Worm (Caenorhabditis elegans): ENCODE data around the gene R09A8.2.

Gene R09A8.2

DNA sequence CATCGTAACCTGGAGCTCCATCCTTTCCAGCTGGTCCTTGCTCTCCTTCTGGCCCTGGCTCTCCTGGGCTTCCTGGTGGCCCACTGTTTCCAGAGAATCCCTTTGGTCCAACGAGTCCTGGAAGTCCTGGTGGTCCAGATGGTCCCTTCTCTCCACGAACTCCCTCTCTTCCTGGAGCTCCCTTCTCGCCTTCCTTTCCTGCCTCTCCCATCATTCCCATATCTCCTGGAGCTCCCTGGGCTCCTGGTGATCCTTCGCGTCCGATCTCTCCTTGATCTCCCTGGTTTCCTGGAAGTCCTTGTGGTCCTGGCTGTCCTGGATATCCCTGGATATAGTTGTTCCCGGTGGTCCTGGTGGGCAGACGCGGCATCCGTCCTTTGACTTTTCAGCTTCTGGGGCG is 17.0 kb downstream of the R09A8.2 start:
- TF ChIP-seq ces-1 (GFP tag; optimal IDR thresholded peaks at IDR 0.05) (no peak), cnd-1 (tag; optimal IDR thresholded peaks at IDR 0.05) (no peak), mep-1 (tag; optimal IDR thresholded peaks at IDR 0.05) (no peak), nhr-2 (tag; optimal IDR thresholded peaks at IDR 0.05) (no peak), ham-2 (GFP tag; optimal IDR thresholded peaks at IDR 0.05) (no peak), sem-2 (GFP tag; optimal IDR thresholded peaks at IDR 0.05) (no peak), pha-4 (tag; optimal IDR thresholded peaks at IDR 0.05) (no peak), nhr-237 (tag; optimal IDR thresholded peaks at IDR 0.05) (no peak), ztf-11 (tag; optimal IDR thresholded peaks at IDR 0.05) (no peak), zip-8 (tag; optimal IDR thresholded peaks at IDR 0.05) (no peak), ceh-39 (tag; optimal IDR thresholded peaks at IDR 0.05) (no peak), tbx-8 (GFP tag; optimal IDR thresholded peaks at IDR 0.05) (no peak)

DNA sequence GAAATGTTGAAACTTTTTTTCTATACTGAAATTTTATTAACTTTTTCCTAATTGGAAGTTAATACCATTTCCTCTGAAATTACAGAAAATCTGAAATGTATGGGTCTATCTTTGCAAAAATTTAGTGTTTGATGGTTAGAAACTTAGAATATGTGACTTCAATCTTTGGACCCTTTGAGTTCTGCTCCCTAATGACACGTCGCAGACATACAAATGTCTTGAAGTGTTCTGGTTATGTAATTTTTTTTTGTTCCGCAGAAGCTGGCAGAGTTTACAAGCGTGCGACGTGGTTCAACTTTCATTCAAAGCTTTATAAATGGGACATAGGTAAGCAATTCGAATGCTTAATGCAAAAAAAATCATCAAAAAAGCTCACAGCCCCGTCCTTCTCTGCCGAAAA is 18.7 kb downstream of the R09A8.2 start:
- TF ChIP-seq nhr-28 (tag; optimal IDR thresholded peaks at IDR 0.05), result no peak
- TF ChIP-seq mep-1 (tag; optimal IDR thresholded peaks at IDR 0.05), result no peak
- no peak for TF ChIP-seq ztf-11 (tag; optimal IDR thresholded peaks at IDR 0.05)
- TF ChIP-seq unc-120 (tag; optimal IDR thresholded peaks at IDR 0.05; ENCODE audit: poor library complexity, severe bottlenecking), result no peak
- TF ChIP-seq bed-3 (GFP tag; optimal IDR thresholded peaks at IDR 0.05), result no peak
- TF ChIP-seq mls-2 (tag; optimal IDR thresholded peaks at IDR 0.05), result no peak
- no peak for TF ChIP-seq pha-4 (tag; optimal IDR thresholded peaks at IDR 0.05)
- TF ChIP-seq hlh-1 (tag; optimal IDR thresholded peaks at IDR 0.05), result no peak
- no peak for TF ChIP-seq flh-1 (GFP tag; optimal IDR thresholded peaks at IDR 0.05)
- TF ChIP-seq ceh-43 (GFP tag; optimal IDR thresholded peaks at IDR 0.05), result no peak
- no peak for TF ChIP-seq blmp-1 (tag; optimal IDR thresholded peaks at IDR 0.05)
- TF ChIP-seq lin-32 (GFP tag; optimal IDR thresholded peaks at IDR 0.05), result no peak
- no peak for TF ChIP-seq mab-5 (tag; optimal IDR thresholded peaks at IDR 0.05)

DNA sequence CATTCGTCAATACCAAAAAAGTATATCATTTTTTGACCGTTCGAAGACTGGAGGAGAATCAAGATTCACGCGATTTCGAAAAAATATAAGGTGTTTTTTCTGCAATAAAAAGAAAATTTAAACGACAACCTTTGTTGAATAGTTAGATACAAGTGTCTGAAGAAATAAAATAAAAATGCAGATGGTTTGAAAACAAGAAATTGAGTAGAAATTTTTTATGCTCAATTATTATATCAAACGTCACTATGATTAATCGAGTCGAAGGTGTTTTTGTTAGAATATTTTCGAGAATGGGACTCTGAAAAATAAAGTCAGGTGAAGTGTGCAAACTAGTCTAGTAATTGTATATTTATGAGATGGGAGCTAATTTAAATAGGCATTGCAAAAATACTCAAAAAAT is 21.2 kb downstream of the R09A8.2 start, which contains the start of gene R09A8.5:
Gene R09A8.5 (minus strand): TSS at position 101 of the 400 bp plus-strand sequence.
- no peak for TF ChIP-seq ceh-43 (GFP tag; optimal IDR thresholded peaks at IDR 0.05)
- no peak for TF ChIP-seq mab-5 (tag; optimal IDR thresholded peaks at IDR 0.05)
- TF ChIP-seq mls-2 (tag; optimal IDR thresholded peaks at IDR 0.05), result no peak
- no peak for TF ChIP-seq lin-32 (GFP tag; optimal IDR thresholded peaks at IDR 0.05)
- TF ChIP-seq unc-120 (tag; optimal IDR thresholded peaks at IDR 0.05; ENCODE audit: poor library complexity, severe bottlenecking), result no peak
- no peak for TF ChIP-seq bed-3 (GFP tag; optimal IDR thresholded peaks at IDR 0.05)
- no peak for TF ChIP-seq flh-1 (GFP tag; optimal IDR thresholded peaks at IDR 0.05)
- no peak for TF ChIP-seq sptf-1 (tag; optimal IDR thresholded peaks at IDR 0.05)
- TF ChIP-seq nhr-2 (tag; optimal IDR thresholded peaks at IDR 0.05), result no peak
- TF ChIP-seq ztf-11 (tag; optimal IDR thresholded peaks at IDR 0.05), result no peak
- no peak for TF ChIP-seq blmp-1 (tag; optimal IDR thresholded peaks at IDR 0.05)
- TF ChIP-seq unc-62 (GFP tag; optimal IDR thresholded peaks at IDR 0.05), result no peak
- TF ChIP-seq unc-39 (tag; optimal IDR thresholded peaks at IDR 0.05), result no peak
- TF ChIP-seq hlh-1 (tag; optimal IDR thresholded peaks at IDR 0.05), result no peak
- TF ChIP-seq elt-3 (tag; optimal IDR thresholded peaks at IDR 0.05), result no peak

DNA sequence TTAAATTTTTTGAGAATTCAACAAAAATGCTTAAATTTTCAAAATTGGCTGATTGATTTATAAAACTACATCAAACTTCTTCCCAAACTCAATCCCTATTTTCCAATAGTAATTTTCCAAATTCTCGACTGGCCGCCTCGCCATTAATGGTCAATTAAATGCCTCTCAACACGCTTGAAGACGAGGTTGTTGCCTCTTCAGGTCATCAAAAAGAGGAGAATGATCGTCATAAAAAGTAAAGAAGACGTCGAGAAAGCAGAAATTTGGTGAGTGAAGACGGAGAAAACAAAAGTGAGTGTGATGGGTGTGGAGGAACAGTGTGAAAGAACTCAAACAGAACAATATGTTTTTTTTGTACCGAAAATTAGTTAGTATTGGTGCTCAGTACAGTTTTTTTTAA is 21.7 kb downstream of the R09A8.2 start:
- TF ChIP-seq elt-3 (tag; optimal IDR thresholded peaks at IDR 0.05) (no peak), ztf-11 (tag; optimal IDR thresholded peaks at IDR 0.05) (no peak), nhr-237 (tag; optimal IDR thresholded peaks at IDR 0.05) (no peak), lin-13 (tag; optimal IDR thresholded peaks at IDR 0.05) (no peak), unc-120 (tag; optimal IDR thresholded peaks at IDR 0.05; ENCODE audit: poor library complexity, severe bottlenecking) (no peak), sptf-1 (tag; optimal IDR thresholded peaks at IDR 0.05) (no peak), mab-5 (tag; optimal IDR thresholded peaks at IDR 0.05) (no peak), lsy-2 (tag; optimal IDR thresholded peaks at IDR 0.05) (no peak), cnd-1 (tag; optimal IDR thresholded peaks at IDR 0.05) (no peak), ceh-39 (tag; optimal IDR thresholded peaks at IDR 0.05) (no peak), tbx-8 (GFP tag; optimal IDR thresholded peaks at IDR 0.05) (no peak), snpc-4 (tag; optimal IDR thresholded peaks at IDR 0.05) (no peak), pha-4 (tag; optimal IDR thresholded peaks at IDR 0.05) (no peak), nhr-28 (tag; optimal IDR thresholded peaks at IDR 0.05) (no peak), flh-1 (GFP tag; optimal IDR thresholded peaks at IDR 0.05) (no peak), sem-2 (GFP tag; optimal IDR thresholded peaks at IDR 0.05) (no peak)

DNA sequence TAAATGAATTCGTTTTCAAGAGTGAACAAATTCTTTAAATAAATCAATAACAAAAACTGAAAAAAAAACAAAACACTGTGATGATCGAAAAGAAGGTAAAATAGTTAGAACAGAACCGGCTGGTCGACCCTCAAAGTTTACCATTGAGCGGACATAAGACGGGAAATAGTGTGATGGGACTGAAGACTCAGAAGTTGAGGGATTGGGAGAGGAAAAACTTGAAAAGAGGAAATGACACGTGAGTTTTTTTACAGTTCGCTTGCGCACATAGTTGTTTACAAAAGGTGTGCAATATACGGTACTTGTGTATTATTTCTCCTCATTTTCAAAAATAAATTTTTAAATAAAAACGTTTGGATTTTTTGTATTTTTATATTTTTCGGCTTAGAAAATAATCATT is 23.7 kb downstream of the R09A8.2 start:
- no peak for TF ChIP-seq nhr-28 (tag; optimal IDR thresholded peaks at IDR 0.05)
- no peak for TF ChIP-seq nhr-237 (tag; optimal IDR thresholded peaks at IDR 0.05)
- TF ChIP-seq lin-13 (tag; optimal IDR thresholded peaks at IDR 0.05), result no peak
- no peak for TF ChIP-seq M03D4.4 (tag; optimal IDR thresholded peaks at IDR 0.05)
- no peak for TF ChIP-seq elt-3 (tag; optimal IDR thresholded peaks at IDR 0.05)
- TF ChIP-seq blmp-1 (tag; optimal IDR thresholded peaks at IDR 0.05), result no peak
